Fruit fly (Drosophila melanogaster) whole organism: ENCODE data around the gene fig.
A peak's percentile ranks its signal among the peaks of the same experiment; 100 is the strongest.

ENCODE experiments used
- CG8478 ChIP-seq: fragments of >200 bp; optimal IDR thresholded peaks from 2 replicates; lab custom pipeline; 2018; ENCODE audit warnings: inconsistent platforms
- Dll ChIP-seq: fragments of >200 bp; optimal IDR thresholded peaks from 2 replicates; lab custom pipeline; 2017
- EcR ChIP-seq, 2 experiments: fragments of >200 bp; optimal IDR thresholded peaks; 2 replicates each; lab custom pipeline; 2017; ENCODE audit warnings: missing biosample characterization in 2 of 2, missing genetic modification characterization in 2 of 2, missing genetic modification reagents in 2 of 2
- pan ChIP-seq: fragments of >200 bp; optimal IDR thresholded peaks from 2 replicates; lab custom pipeline; 2017
- psq ChIP-seq: fragments of >200 bp; optimal IDR thresholded peaks from 2 replicates; lab custom pipeline; 2017
- usp ChIP-seq: fragments of >200 bp; optimal IDR thresholded peaks from 2 replicates; lab custom pipeline; 2017; ENCODE audit warnings: missing biosample characterization, missing genetic modification characterization, mixed read lengths

Gene fig

dm6 chr3R:29794161-29794882 lies 14.1 kb upstream of the fig start, which contains the start of gene sro:
Gene sro, plus strand, starts transcription at chr3R:29794597.
- no peak for TF ChIP-seq CG8478 (lab: Kevin White, UChicago)
- TF ChIP-seq EcR (GFP tag; optimal IDR thresholded peaks at IDR 0.05; lab: Kevin White, UChicago): no peak
- TF ChIP-seq pan (lab: Kevin White, UChicago): no peak
- no peak for TF ChIP-seq Dll (lab: Kevin White, UChicago)
- no peak for TF ChIP-seq usp (GFP tag; lab: Kevin White, UChicago)
- TF ChIP-seq psq (lab: Kevin White, UChicago): no peak

dm6 chr3R:29790183-29790582 lies 9.9 kb upstream of the fig start:
- no peak for TF ChIP-seq EcR (GFP tag; optimal IDR thresholded peaks at IDR 0.05; lab: Kevin White, UChicago)
- TF ChIP-seq CG8478 (lab: Kevin White, UChicago): no peak
- no peak for TF ChIP-seq usp (GFP tag; lab: Kevin White, UChicago)
- no peak for TF ChIP-seq pan (lab: Kevin White, UChicago)
- TF ChIP-seq psq (lab: Kevin White, UChicago): no peak
- TF ChIP-seq Dll (lab: Kevin White, UChicago): no peak

- TF ChIP-seq pan (lab: Kevin White, UChicago): no peak
- no peak for TF ChIP-seq Dll (lab: Kevin White, UChicago)
- no peak for TF ChIP-seq psq (lab: Kevin White, UChicago)
- no peak for TF ChIP-seq usp (GFP tag; lab: Kevin White, UChicago)
- no peak for TF ChIP-seq CG8478 (lab: Kevin White, UChicago)
- TF ChIP-seq EcR (GFP tag; optimal IDR thresholded peaks at IDR 0.05; lab: Kevin White, UChicago): no peak
Observed at dm6 chr3R:29787891-29788549, 7.8 kb upstream of the fig start.

dm6 chr3R:29786016-29786996 lies 6.1 kb upstream of the fig start:
- no peak for TF ChIP-seq EcR (GFP tag; optimal IDR thresholded peaks at IDR 0.05; lab: Kevin White, UChicago)
- no peak for TF ChIP-seq usp (GFP tag; lab: Kevin White, UChicago)
- no peak for TF ChIP-seq pan (lab: Kevin White, UChicago)
- TF ChIP-seq Dll (lab: Kevin White, UChicago): no peak
- no peak for TF ChIP-seq CG8478 (lab: Kevin White, UChicago)
- no peak for TF ChIP-seq psq (lab: Kevin White, UChicago)

- TF ChIP-seq psq (lab: Kevin White, UChicago) (no peak), EcR (GFP tag; optimal IDR thresholded peaks at IDR 0.05; lab: Kevin White, UChicago) (no peak), usp (GFP tag; lab: Kevin White, UChicago) (no peak), CG8478 (lab: Kevin White, UChicago) (no peak)
Observed at dm6 chr3R:29785242-29785641, 5.0 kb upstream of the fig start.

dm6 chr3R:29783210-29783609 lies 3.0 kb upstream of the fig start:
- TF ChIP-seq EcR (GFP tag; optimal IDR thresholded peaks at IDR 0.05; lab: Kevin White, UChicago): no peak
- no peak for TF ChIP-seq CG8478 (lab: Kevin White, UChicago)
- TF ChIP-seq psq (lab: Kevin White, UChicago): no peak

dm6 chr3R:29782367-29782766 lies 2.1 kb upstream of the fig start:
- TF ChIP-seq Dll (lab: Kevin White, UChicago): peak; percentile 75
- no peak for TF ChIP-seq pan (lab: Kevin White, UChicago)

dm6 chr3R:29781874-29782273 lies 1.6 kb upstream of the fig start:
- no peak for TF ChIP-seq psq (lab: Kevin White, UChicago)
- no peak for TF ChIP-seq usp (GFP tag; lab: Kevin White, UChicago)
- no peak for TF ChIP-seq pan (lab: Kevin White, UChicago)
- no peak for TF ChIP-seq Dll (lab: Kevin White, UChicago)
- TF ChIP-seq EcR (GFP tag; optimal IDR thresholded peaks at IDR 0.05; lab: Kevin White, UChicago): no peak
- no peak for TF ChIP-seq CG8478 (lab: Kevin White, UChicago)

- TF ChIP-seq usp (GFP tag; lab: Kevin White, UChicago): no peak
- no peak for TF ChIP-seq CG8478 (lab: Kevin White, UChicago)
- no peak for TF ChIP-seq pan (lab: Kevin White, UChicago)
- no peak for TF ChIP-seq psq (lab: Kevin White, UChicago)
- TF ChIP-seq Dll (lab: Kevin White, UChicago): no peak
- no peak for TF ChIP-seq EcR (GFP tag; optimal IDR thresholded peaks at IDR 0.05; lab: Kevin White, UChicago)
Observed at dm6 chr3R:29778985-29779298, 1.3 kb downstream of the fig start.

- TF ChIP-seq CG8478 (lab: Kevin White, UChicago): no peak
- TF ChIP-seq EcR (GFP tag; optimal IDR thresholded peaks at IDR 0.05; lab: Kevin White, UChicago): peak in 1 of 2 experiments; percentile 0
- TF ChIP-seq pan (lab: Kevin White, UChicago): peak; percentile 93
Observed at dm6 chr3R:29778139-29778984, 1.9 kb downstream of the fig start.
